Worm (Caenorhabditis elegans) whole organism, L1 larva: ENCODE results near the gene K07C5.13.
A peak's percentile ranks its signal among the peaks of the same experiment; 100 is the strongest.

ENCODE experiments used
- nhr-28 ChIP-seq: fragments of 150-350 bp; optimal IDR thresholded peaks from 2 replicates; lab custom pipeline; 2014; ENCODE audit warnings: missing biosample characterization, missing genetic modification characterization
- nhr-71 ChIP-seq: sonication (generic microtip); optimal IDR thresholded peaks from 2 replicates; lab custom pipeline; 2016; ENCODE audit warnings: mild to moderate bottlenecking, missing genetic modification characterization, moderate library complexity, missing compliant biosample characterization
- pag-3 ChIP-seq: sonication (generic microtip); optimal IDR thresholded peaks from 2 replicates; lab custom pipeline; 2017; ENCODE audit warnings: missing genetic modification characterization, mild to moderate bottlenecking, missing compliant biosample characterization, antibody characterized with exemption, borderline replicate concordance; ENCODE audit not compliant: insufficient read depth
- tbx-2 ChIP-seq: sonication (generic microtip); optimal IDR thresholded peaks from 2 replicates; lab custom pipeline; 2016; ENCODE audit warnings: missing genetic modification characterization, missing compliant biosample characterization

DNA sequence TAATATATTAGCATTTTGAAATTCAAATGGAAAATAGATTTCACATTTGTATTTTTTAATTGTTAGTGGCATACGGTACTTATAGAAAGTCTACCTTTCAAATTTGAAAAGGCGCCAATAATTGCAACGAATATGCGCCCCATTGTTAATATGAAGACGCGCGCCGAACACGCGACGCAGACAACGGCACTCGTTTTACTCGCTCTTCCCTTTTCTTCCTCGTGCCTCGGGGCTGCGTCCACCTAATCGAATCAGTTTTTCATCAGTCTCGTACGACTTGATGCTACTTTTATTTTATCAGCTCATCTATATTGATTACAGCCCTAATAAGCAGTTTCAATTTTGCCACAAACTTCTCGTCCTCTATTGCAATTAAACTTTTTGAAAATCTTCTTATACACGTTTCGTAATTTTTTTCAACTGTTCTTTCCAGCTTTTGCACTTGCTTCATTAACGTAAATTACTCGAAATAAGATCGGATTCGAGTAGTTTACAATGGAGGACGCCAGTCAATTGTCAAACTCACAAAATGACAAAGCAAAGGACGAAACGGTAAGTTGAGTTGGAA lies 20.1 kb downstream of the K07C5.13 start, which contains the start of gene cash-1:
- no peak for TF ChIP-seq pag-3 (tag; lab: Kevin White, UChicago)
- no peak for TF ChIP-seq nhr-28
- TF ChIP-seq tbx-2: peak; percentile 71
- TF ChIP-seq nhr-71 (tag; lab: Kevin White, UChicago): peak; percentile 82
